Fruit fly (Drosophila melanogaster) whole organism, embryonic: ENCODE data around the gene CG1024.

Source experiments
- Aef1 ChIP-seq: fragments of 200-800 bp; sonication (Bioruptor generic); IDR thresholded peaks from 3 replicates; pipeline ENCODE4 v1.3.6; 2022; ENCODE audit warnings: missing biosample characterization, missing genetic modification characterization
- B-H1 ChIP-seq: fragments of 200-800 bp; sonication (Bioruptor generic); IDR thresholded peaks from 3 replicates; pipeline ENCODE4 v1.3.6; 2022; ENCODE audit warnings: missing biosample characterization, missing genetic modification characterization
- Blimp-1 ChIP-seq: fragments of 200-800 bp; sonication (Bioruptor generic); optimal IDR thresholded peaks from 3 replicates; lab custom pipeline; 2018; ENCODE audit warnings: missing biosample characterization, missing genetic modification characterization, mild to moderate bottlenecking, moderate library complexity, missing genetic modification reagents
- CG10543 ChIP-seq: fragments of 200-800 bp; sonication (Bioruptor generic); optimal IDR thresholded peaks from 3 replicates; lab custom pipeline; 2017; ENCODE audit warnings: missing biosample characterization, mild to moderate bottlenecking, missing genetic modification characterization, moderate library complexity
- CG10959 ChIP-seq: fragments of 200-800 bp; sonication (Bioruptor generic); IDR thresholded peaks from 2 replicates; pipeline ENCODE4 v1.3.6; 2022; ENCODE audit warnings: missing biosample characterization, missing genetic modification characterization
- CG11695 ChIP-seq: fragments of 200-800 bp; sonication (Bioruptor generic); IDR thresholded peaks from 3 replicates; pipeline ENCODE4 v1.3.6; 2022; ENCODE audit warnings: missing biosample characterization, missing genetic modification characterization
- CG12219 ChIP-seq: fragments of 200-800 bp; sonication (Bioruptor generic); optimal IDR thresholded peaks from 3 replicates; lab custom pipeline; 2018; ENCODE audit warnings: missing biosample characterization, mild to moderate bottlenecking, missing genetic modification characterization
- CG12744 ChIP-seq: fragments of 200-800 bp; sonication (Bioruptor generic); optimal IDR thresholded peaks from 2 replicates; lab custom pipeline; 2016; ENCODE audit warnings: missing biosample characterization, missing genetic modification characterization
- CG12769 ChIP-seq: fragments of 200-800 bp; sonication (Bioruptor generic); optimal IDR thresholded peaks from 2 replicates; lab custom pipeline; 2019; ENCODE audit warnings: missing biosample characterization, mild to moderate bottlenecking, missing genetic modification characterization, moderate library complexity
- CG15073 ChIP-seq: fragments of 200-800 bp; sonication (Bioruptor generic); optimal IDR thresholded peaks from 2 replicates; lab custom pipeline; 2016; ENCODE audit warnings: missing biosample characterization, missing genetic modification characterization
- CG15479 ChIP-seq: fragments of 200-800 bp; sonication (Bioruptor generic); optimal IDR thresholded peaks from 3 replicates; lab custom pipeline; 2019; ENCODE audit warnings: missing biosample characterization, mild to moderate bottlenecking, missing genetic modification characterization, moderate library complexity
- CG18011 ChIP-seq: fragments of 200-800 bp; sonication (Bioruptor generic); optimal IDR thresholded peaks from 2 replicates; lab custom pipeline; 2017; ENCODE audit warnings: missing biosample characterization, missing genetic modification characterization, mild to moderate bottlenecking, moderate library complexity, missing genotype
- CG18262 ChIP-seq: fragments of 200-800 bp; optimal IDR thresholded peaks from 3 replicates; lab custom pipeline; 2019; ENCODE audit warnings: missing biosample characterization, mild to moderate bottlenecking, missing genetic modification characterization, moderate library complexity
- CG1832 ChIP-seq: fragments of 200-800 bp; sonication (Bioruptor generic); optimal IDR thresholded peaks from 2 replicates; lab custom pipeline; 2017; ENCODE audit warnings: missing biosample characterization, mild to moderate bottlenecking, missing genetic modification characterization, inconsistent platforms
- CG2199 ChIP-seq: fragments of 200-800 bp; sonication (Bioruptor generic); IDR thresholded peaks from 3 replicates; pipeline ENCODE4 v1.3.6; 2022; ENCODE audit warnings: missing biosample characterization, missing genetic modification characterization
- CG2712 ChIP-seq: fragments of 200-800 bp; optimal IDR thresholded peaks from 3 replicates; lab custom pipeline; 2019; ENCODE audit warnings: missing biosample characterization, mild to moderate bottlenecking, missing genetic modification characterization, moderate library complexity
- CG2889 ChIP-seq: fragments of 200-800 bp; sonication (Bioruptor generic); IDR thresholded peaks from 3 replicates; pipeline ENCODE4 v1.3.6; 2022; ENCODE audit warnings: missing biosample characterization, missing genetic modification characterization
- CG31388 ChIP-seq: fragments of 200-800 bp; sonication (Bioruptor generic); optimal IDR thresholded peaks from 2 replicates; lab custom pipeline; 2016; ENCODE audit warnings: missing biosample characterization, missing genetic modification characterization
- CG3163 ChIP-seq: fragments of 200-800 bp; sonication (Bioruptor generic); optimal IDR thresholded peaks from 3 replicates; lab custom pipeline; 2016; ENCODE audit warnings: missing biosample characterization, missing genetic modification characterization
- CG32532 ChIP-seq: fragments of 200-800 bp; sonication (Bioruptor generic); IDR thresholded peaks from 2 replicates; pipeline ENCODE4 v1.3.6; 2022; ENCODE audit warnings: missing biosample characterization, missing genetic modification characterization
- CG3847 ChIP-seq: fragments of 200-800 bp; sonication (Bioruptor generic); IDR thresholded peaks from 2 replicates; pipeline ENCODE4 v1.3.6; 2022; ENCODE audit warnings: missing biosample characterization, missing genetic modification characterization
- CG7987 ChIP-seq: fragments of 200-800 bp; sonication (Bioruptor generic); optimal IDR thresholded peaks from 2 replicates; lab custom pipeline; 2018; ENCODE audit warnings: missing biosample characterization, mild to moderate bottlenecking, missing genetic modification characterization, moderate library complexity
- Camta ChIP-seq: fragments of 200-800 bp; sonication (Bioruptor generic); optimal IDR thresholded peaks from 2 replicates; lab custom pipeline; 2016; ENCODE audit warnings: missing biosample characterization, missing genetic modification characterization
- CkIIα-i1 ChIP-seq: fragments of 200-800 bp; sonication (Bioruptor generic); IDR thresholded peaks from 2 replicates; pipeline ENCODE4 v1.3.6; 2022; ENCODE audit warnings: missing biosample characterization, missing genetic modification characterization
- Dll ChIP-seq: fragments of 200-800 bp; sonication (Bioruptor generic); IDR thresholded peaks from 4 replicates; pipeline ENCODE4 v1.3.6; 2022; ENCODE audit warnings: missing biosample characterization, missing genetic modification characterization; ENCODE audit not compliant: partially characterized antibody
- Dp ChIP-seq: fragments of 200-800 bp; sonication (Bioruptor generic); optimal IDR thresholded peaks from 2 replicates; lab custom pipeline; 2018; ENCODE audit warnings: missing biosample characterization, mild to moderate bottlenecking, missing genetic modification characterization, moderate library complexity
- Fer2 ChIP-seq: fragments of 200-800 bp; sonication (Bioruptor generic); optimal IDR thresholded peaks from 2 replicates; lab custom pipeline; 2018; ENCODE audit warnings: missing biosample characterization, mild to moderate bottlenecking, missing genetic modification characterization, moderate library complexity
- H2.0 ChIP-seq: fragments of 200-800 bp; sonication (Bioruptor generic); IDR thresholded peaks from 2 replicates; pipeline ENCODE4 v1.3.6; 2022; ENCODE audit warnings: missing biosample characterization, missing genetic modification characterization
- Hr51 ChIP-seq, 2 experiments: fragments of 200-800 bp; sonication (Bioruptor generic); optimal IDR thresholded peaks; 2 replicates in 1 of 2; 3 replicates in 1 of 2; lab custom pipeline; 2016 to 2018; ENCODE audit warnings: missing biosample characterization in 2 of 2, missing genetic modification characterization in 2 of 2, mild to moderate bottlenecking in 1 of 2, moderate library complexity in 1 of 2
- Mad ChIP-seq: fragments of 200-800 bp; sonication (Bioruptor generic); optimal IDR thresholded peaks from 2 replicates; lab custom pipeline; 2016; ENCODE audit warnings: missing biosample characterization, missing genetic modification characterization
- Optix ChIP-seq: fragments of 200-800 bp; sonication (Bioruptor generic); IDR thresholded peaks from 3 replicates; pipeline ENCODE4 v1.3.6; 2022; ENCODE audit warnings: missing biosample characterization, missing genetic modification characterization
- Rfx ChIP-seq: fragments of 200-800 bp; sonication (Bioruptor generic); IDR thresholded peaks from 2 replicates; pipeline ENCODE4 v1.3.6; 2022; ENCODE audit warnings: missing biosample characterization, missing genetic modification characterization
- abd-A ChIP-seq: fragments of 200-800 bp; sonication (Bioruptor generic); optimal IDR thresholded peaks from 3 replicates; lab custom pipeline; 2019; ENCODE audit warnings: missing biosample characterization, mild to moderate bottlenecking, missing genetic modification characterization, moderate library complexity
- cato ChIP-seq: fragments of 200-800 bp; sonication (Bioruptor generic); optimal IDR thresholded peaks from 2 replicates; lab custom pipeline; 2016; ENCODE audit warnings: missing biosample characterization, missing genetic modification characterization, borderline replicate concordance
- caup ChIP-seq: fragments of 200-800 bp; sonication (Bioruptor generic); optimal IDR thresholded peaks from 3 replicates; lab custom pipeline; 2017; ENCODE audit warnings: missing biosample characterization, mild to moderate bottlenecking, missing genetic modification characterization, moderate library complexity; ENCODE audit not compliant: severe bottlenecking
- crol ChIP-seq: fragments of 200-800 bp; sonication (Bioruptor generic); IDR thresholded peaks from 2 replicates; pipeline ENCODE4 v1.3.6; 2022; ENCODE audit warnings: missing biosample characterization, missing genetic modification characterization
- esg ChIP-seq: fragments of 200-800 bp; sonication (Bioruptor generic); conservative IDR thresholded peaks from 2 replicates; pipeline ENCODE4 v1.3.6; 2022; ENCODE audit warnings: missing biosample characterization, missing genetic modification characterization
- ftz-f1 ChIP-seq: fragments of 200-800 bp; sonication (Bioruptor generic); optimal IDR thresholded peaks from 2 replicates; lab custom pipeline; 2016; ENCODE audit warnings: missing biosample characterization, missing genetic modification characterization
- gsb-n ChIP-seq: fragments of 200-800 bp; sonication (Bioruptor generic); optimal IDR thresholded peaks from 3 replicates; lab custom pipeline; 2018; ENCODE audit warnings: missing biosample characterization, mild to moderate bottlenecking, missing genetic modification characterization
- her ChIP-seq: fragments of 200-800 bp; sonication (Bioruptor generic); optimal IDR thresholded peaks from 2 replicates; lab custom pipeline; 2016; ENCODE audit warnings: missing biosample characterization, missing genetic modification characterization
- hth ChIP-seq: fragments of >200 bp; optimal IDR thresholded peaks from 2 replicates; lab custom pipeline; 2017; ENCODE audit warnings: inconsistent platforms
- nerfin-1 ChIP-seq: fragments of 200-800 bp; sonication (Bioruptor generic); optimal IDR thresholded peaks from 3 replicates; lab custom pipeline; 2019; ENCODE audit warnings: missing biosample characterization, mild to moderate bottlenecking, missing genetic modification characterization, moderate library complexity
- peb ChIP-seq: fragments of 200-800 bp; sonication (Bioruptor generic); IDR thresholded peaks from 2 replicates; pipeline ENCODE4 v1.3.6; 2022; ENCODE audit warnings: missing biosample characterization, missing genetic modification characterization
- pita ChIP-seq: fragments of 200-800 bp; sonication (Bioruptor generic); optimal IDR thresholded peaks from 2 replicates; lab custom pipeline; 2017; ENCODE audit warnings: missing biosample characterization, mild to moderate bottlenecking, missing genetic modification characterization
- prd ChIP-seq, 3 experiments: fragments of >200 bp in 2 of 3; fragments of 200-800 bp in 1 of 3; sonication (Bioruptor generic) in 1 of 3; optimal IDR thresholded peaks in 2 of 3; IDR thresholded peaks in 1 of 3; 2 replicates in 2 of 3; 3 replicates in 1 of 3; pipeline versions ENCODE4 v1.3.6 to Lab custom; 2017 to 2022; ENCODE audit warnings: missing biosample characterization in 1 of 3, missing genetic modification characterization in 1 of 3
- rib ChIP-seq: fragments of 200-800 bp; sonication (Bioruptor generic); IDR thresholded peaks from 2 replicates; pipeline ENCODE4 v1.3.6; 2022; ENCODE audit warnings: missing biosample characterization, missing genetic modification characterization
- row ChIP-seq: fragments of 200-800 bp; sonication (Bioruptor generic); IDR thresholded peaks from 3 replicates; pipeline ENCODE4 v1.3.6; 2022; ENCODE audit warnings: missing biosample characterization, missing genetic modification characterization
- sd ChIP-seq: fragments of 200-800 bp; sonication (Bioruptor generic); optimal IDR thresholded peaks from 3 replicates; lab custom pipeline; 2018; ENCODE audit warnings: missing biosample characterization, mild to moderate bottlenecking, missing genetic modification characterization, moderate library complexity
- sug ChIP-seq: fragments of 200-800 bp; optimal IDR thresholded peaks from 2 replicates; lab custom pipeline; 2019; ENCODE audit warnings: missing biosample characterization, mild to moderate bottlenecking, missing genetic modification characterization, moderate library complexity
- tx ChIP-seq: fragments of 200-800 bp; sonication (Bioruptor generic); optimal IDR thresholded peaks from 2 replicates; lab custom pipeline; 2016; ENCODE audit warnings: missing biosample characterization, missing genetic modification characterization
- vvl ChIP-seq: fragments of 200-800 bp; sonication (Bioruptor generic); IDR thresholded peaks from 2 replicates; pipeline ENCODE4 v1.3.6; 2022; ENCODE audit warnings: missing biosample characterization, missing genetic modification characterization

CG1024 gene

dm6 chr3R:6419942-6420341 is 39.8 kb upstream of the CG1024 start (continued):
- TF ChIP-seq CG10543 (GFP tag; lab: Kevin White, UChicago) (peak; percentile 14), CG18011 (GFP tag; lab: Kevin White, UChicago) (no peak), Aef1 (GFP tag; lab: Robert Waterston, UW) (no peak), her (no peak), Optix (GFP tag; lab: Robert Waterston, UW) (no peak), gsb-n (tag; lab: Kevin White, UChicago) (no peak), CG1832 (GFP tag; lab: Kevin White, UChicago) (peak; percentile 8), sug (tag; lab: Kevin White, UChicago) (peak; percentile 21), CG3847 (GFP tag; lab: Robert Waterston, UW) (no peak), Dll (no peak), ftz-f1 (GFP tag; lab: Kevin White, UChicago) (no peak), Hr51 (GFP tag; optimal IDR thresholded peaks at IDR 0.05; lab: Kevin White, UChicago) (no peak), hth (lab: Kevin White, UChicago) (no peak), CG10959 (GFP tag; lab: Robert Waterston, UW) (no peak), CG12769 (tag; lab: Kevin White, UChicago) (peak; percentile 60), B-H1 (GFP tag; lab: Robert Waterston, UW) (no peak), sd (tag; lab: Kevin White, UChicago) (peak; percentile 62), cato (GFP tag; lab: Kevin White, UChicago) (no peak), crol (GFP tag; lab: Robert Waterston, UW) (peak; percentile 40), vvl (GFP tag; lab: Robert Waterston, UW) (0 out of 2 replicates have a peak, but pooled peaks have one; percentile 18), rib (0 out of 2 replicates have a peak, but pooled peaks have one; percentile 40), Fer2 (no peak), H2.0 (GFP tag; lab: Robert Waterston, UW) (no peak), esg (no peak), CG3163 (GFP tag; lab: Kevin White, UChicago) (no peak), CG12219 (GFP tag; lab: Kevin White, UChicago) (no peak), CG12744 (GFP tag; lab: Kevin White, UChicago) (no peak), prd (optimal IDR thresholded peaks at IDR 0.05; lab: Kevin White, UChicago) (no peak), prd (GFP tag; IDR thresholded peaks at IDR 0.05; lab: Robert Waterston, UW) (no peak), Rfx (GFP tag; lab: Robert Waterston, UW) (no peak), CkIIα-i1 (GFP tag; lab: Robert Waterston, UW) (no peak), CG11695 (GFP tag; lab: Robert Waterston, UW) (no peak), CG15479 (GFP tag; lab: Kevin White, UChicago) (no peak), Mad (GFP tag; lab: Kevin White, UChicago) (no peak), row (GFP tag; lab: Robert Waterston, UW) (peak; percentile 21; the same call in 1 of the 3 replicates), abd-A (tag; lab: Kevin White, UChicago) (peak; percentile 95), CG15073 (GFP tag; lab: Kevin White, UChicago) (no peak), CG2712 (tag; lab: Kevin White, UChicago) (no peak), CG2889 (GFP tag; lab: Robert Waterston, UW) (no peak), tx (GFP tag; lab: Kevin White, UChicago) (no peak), peb (GFP tag; lab: Robert Waterston, UW) (no peak), nerfin-1 (tag; lab: Kevin White, UChicago) (peak; percentile 79), Camta (GFP tag; lab: Kevin White, UChicago) (no peak), Dp (GFP tag; lab: Kevin White, UChicago) (no peak), caup (GFP tag; lab: Kevin White, UChicago) (no peak), CG7987 (GFP tag; lab: Kevin White, UChicago) (no peak), Blimp-1 (GFP tag; lab: Kevin White, UChicago) (no peak), CG31388 (GFP tag; lab: Kevin White, UChicago) (no peak), CG2199 (GFP tag; lab: Robert Waterston, UW) (no peak), CG18262 (no peak), CG32532 (GFP tag; lab: Robert Waterston, UW) (0 out of 2 replicates have a peak, but pooled peaks have one; percentile 12), pita (GFP tag; lab: Kevin White, UChicago) (no peak)
